Worm (Caenorhabditis elegans) whole organism, L1 larva: ENCODE data around the gene str-148.
"Not testable (repeated sequence)": the region's sequence is repeated elsewhere in the genome, so short reads cannot be mapped to it uniquely, and the experiment has no call there.

Source experiments
- C16A3.4 ChIP-seq: fragments of 150-350 bp; optimal IDR thresholded peaks from 2 replicates; lab custom pipeline; 2014; ENCODE audit warnings: missing biosample characterization, missing genetic modification characterization
- blmp-1 ChIP-seq: fragments of 150-350 bp; optimal IDR thresholded peaks from 2 replicates; lab custom pipeline; 2014; ENCODE audit warnings: missing biosample characterization, missing genetic modification characterization
- ceh-63 ChIP-seq: fragments of 200-800 bp; sonication (Bioruptor generic); optimal IDR thresholded peaks from 2 replicates; lab custom pipeline; 2018; ENCODE audit warnings: mild to moderate bottlenecking, missing genetic modification characterization, missing compliant biosample characterization
- dsc-1 ChIP-seq: sonication (generic microtip); optimal IDR thresholded peaks from 2 replicates; lab custom pipeline; 2016; ENCODE audit warnings: mild to moderate bottlenecking, missing genetic modification characterization, missing compliant biosample characterization
- efl-1 ChIP-seq, 4 experiments: fragments of 150-350 bp; optimal IDR thresholded peaks in 3 of 4; peaks in 1 of 4; 1 replicate in 1 of 4; 2 replicates in 3 of 4; lab custom pipeline; 2014; ENCODE audit warnings: missing biosample characterization in 2 of 4, missing genetic modification characterization in 2 of 4, missing genetic modification reagents in 2 of 4
- elt-2 ChIP-seq: sonication (generic microtip); optimal IDR thresholded peaks from 2 replicates; lab custom pipeline; 2016; ENCODE audit warnings: missing genetic modification characterization, mild to moderate bottlenecking, inconsistent platforms, missing compliant biosample characterization, missing genetic modification reagents
- elt-3 ChIP-seq, 6 experiments: fragments of 150-350 bp in 1 of 6; sonication (generic microtip); optimal IDR thresholded peaks; 2 replicates each; lab custom pipeline; 2017 to 2018; ENCODE audit warnings: missing biosample characterization in 6 of 6, missing genetic modification characterization in 6 of 6, inconsistent platforms in 1 of 6
- fkh-8 ChIP-seq: sonication (generic microtip); optimal IDR thresholded peaks from 2 replicates; lab custom pipeline; 2016; ENCODE audit warnings: mild to moderate bottlenecking, missing genetic modification characterization, missing compliant biosample characterization
- grh-1 ChIP-seq: fragments of 200-800 bp; sonication (Bioruptor generic); IDR thresholded peaks from 2 replicates; pipeline ENCODE4 v1.3.6; 2022; ENCODE audit warnings: missing genetic modification reagents, missing genetic modification characterization, missing compliant biosample characterization
- hlh-4 ChIP-seq: sonication (generic microtip); optimal IDR thresholded peaks from 2 replicates; lab custom pipeline; 2016; ENCODE audit warnings: mild to moderate bottlenecking, missing genetic modification characterization, missing compliant biosample characterization
- irx-1 ChIP-seq: sonication (generic microtip); optimal IDR thresholded peaks from 2 replicates; lab custom pipeline; 2016; ENCODE audit warnings: missing genetic modification characterization, missing compliant biosample characterization
- isw-1 ChIP-seq: fragments of 200-800 bp; sonication (Bioruptor generic); IDR thresholded peaks from 2 replicates; pipeline ENCODE4 v1.3.6; 2022; ENCODE audit warnings: missing genetic modification characterization, missing compliant biosample characterization
- jun-1 ChIP-seq: fragments of 150-350 bp; optimal IDR thresholded peaks from 2 replicates; lab custom pipeline; 2014; ENCODE audit warnings: missing biosample characterization, missing genetic modification reagents, missing genetic modification characterization
- lin-14 ChIP-seq: fragments of 200-800 bp; sonication (Bioruptor generic); optimal IDR thresholded peaks from 2 replicates; lab custom pipeline; 2018; ENCODE audit warnings: mild to moderate bottlenecking, missing genetic modification characterization, moderate library complexity, missing compliant biosample characterization
- lin-15B ChIP-seq: fragments of 150-350 bp; sonication (generic microtip); optimal IDR thresholded peaks from 3 replicates; lab custom pipeline; 2014; ENCODE audit warnings: missing biosample characterization, missing genetic modification characterization
- lin-35 ChIP-seq, 2 experiments: fragments of 150-350 bp; optimal IDR thresholded peaks; 2 replicates each; lab custom pipeline; 2014; ENCODE audit warnings: missing biosample characterization in 2 of 2, missing genetic modification characterization in 2 of 2, missing genetic modification reagents in 2 of 2
- lsy-2 ChIP-seq, 2 experiments: fragments of 150-350 bp; optimal IDR thresholded peaks; 2 replicates each; lab custom pipeline; 2014; ENCODE audit warnings: missing biosample characterization in 2 of 2, missing genetic modification characterization in 2 of 2
- mef-2 ChIP-seq: fragments of 150-350 bp; optimal IDR thresholded peaks from 2 replicates; lab custom pipeline; 2014; ENCODE audit warnings: missing biosample characterization, missing genetic modification characterization
- nhr-12 ChIP-seq: sonication (generic microtip); optimal IDR thresholded peaks from 2 replicates; lab custom pipeline; 2017; ENCODE audit warnings: missing biosample characterization, missing genetic modification characterization
- nhr-19 ChIP-seq: fragments of 200-800 bp; sonication (Bioruptor generic); conservative IDR thresholded peaks from 2 replicates; pipeline ENCODE4 v1.3.6; 2022; ENCODE audit warnings: missing genetic modification characterization, missing compliant biosample characterization
- nhr-20 ChIP-seq: sonication (generic microtip); optimal IDR thresholded peaks from 2 replicates; lab custom pipeline; 2016; ENCODE audit warnings: mild to moderate bottlenecking, missing genetic modification characterization, missing compliant biosample characterization
- nhr-237 ChIP-seq: fragments of 150-350 bp; optimal IDR thresholded peaks from 2 replicates; lab custom pipeline; 2014; ENCODE audit warnings: missing biosample characterization, missing genetic modification characterization
- nhr-47 ChIP-seq: sonication (generic microtip); optimal IDR thresholded peaks from 2 replicates; lab custom pipeline; 2016; ENCODE audit warnings: mild to moderate bottlenecking, missing genetic modification characterization, moderate library complexity, missing compliant biosample characterization
- nhr-71 ChIP-seq: sonication (generic microtip); optimal IDR thresholded peaks from 2 replicates; lab custom pipeline; 2016; ENCODE audit warnings: mild to moderate bottlenecking, missing genetic modification characterization, moderate library complexity, missing compliant biosample characterization
- nhr-76 ChIP-seq: sonication (generic microtip); optimal IDR thresholded peaks from 2 replicates; lab custom pipeline; 2017; ENCODE audit warnings: missing biosample characterization, missing genetic modification characterization
- nhr-90 ChIP-seq: sonication (generic microtip); optimal IDR thresholded peaks from 2 replicates; lab custom pipeline; 2016; ENCODE audit warnings: mild to moderate bottlenecking, missing genetic modification characterization, missing compliant biosample characterization; ENCODE audit not compliant: poor library complexity
- pqm-1 ChIP-seq: sonication (generic microtip); optimal IDR thresholded peaks from 3 replicates; lab custom pipeline; 2017; ENCODE audit warnings: missing biosample characterization, missing genetic modification characterization
- rnt-1 ChIP-seq: sonication (generic microtip); optimal IDR thresholded peaks from 2 replicates; lab custom pipeline; 2016; ENCODE audit warnings: mild to moderate bottlenecking, missing genetic modification characterization, moderate library complexity, missing compliant biosample characterization
- skn-1 ChIP-seq: fragments of 150-350 bp; optimal IDR thresholded peaks from 2 replicates; lab custom pipeline; 2014; ENCODE audit warnings: missing biosample characterization, missing genetic modification characterization
- snpc-4 ChIP-seq: fragments of 150-350 bp; optimal IDR thresholded peaks from 2 replicates; lab custom pipeline; 2014; ENCODE audit warnings: missing biosample characterization, missing genetic modification characterization
- snu-23 ChIP-seq: sonication (generic microtip); optimal IDR thresholded peaks from 2 replicates; lab custom pipeline; 2016; ENCODE audit warnings: missing genetic modification characterization, missing compliant biosample characterization
- sox-4 ChIP-seq: sonication (generic microtip); optimal IDR thresholded peaks from 2 replicates; lab custom pipeline; 2016; ENCODE audit warnings: missing genetic modification characterization, missing compliant biosample characterization
- sptf-1 ChIP-seq: fragments of 150-350 bp; optimal IDR thresholded peaks from 2 replicates; lab custom pipeline; 2014; ENCODE audit warnings: missing biosample characterization, missing genetic modification characterization
- tbx-2 ChIP-seq: sonication (generic microtip); optimal IDR thresholded peaks from 2 replicates; lab custom pipeline; 2016; ENCODE audit warnings: missing genetic modification characterization, missing compliant biosample characterization
- unc-130 ChIP-seq: fragments of 150-350 bp; optimal IDR thresholded peaks from 2 replicates; lab custom pipeline; 2017; ENCODE audit warnings: missing biosample characterization, missing genetic modification characterization, inconsistent platforms
- unc-98 ChIP-seq: fragments of 200-800 bp; sonication (Bioruptor generic); IDR thresholded peaks from 2 replicates; pipeline ENCODE4 v1.3.6; 2022; ENCODE audit warnings: missing genetic modification characterization, missing compliant biosample characterization
- vab-15 ChIP-seq: sonication (generic microtip); optimal IDR thresholded peaks from 2 replicates; lab custom pipeline; 2017; ENCODE audit warnings: missing genotype, mild to moderate bottlenecking, missing genetic modification characterization, missing compliant biosample characterization
- ztf-11 ChIP-seq, 2 experiments: sonication (generic microtip); optimal IDR thresholded peaks; 2 replicates each; lab custom pipeline; 2016 to 2017; ENCODE audit warnings: missing genetic modification characterization in 2 of 2, missing biosample characterization in 1 of 2, missing compliant biosample characterization in 1 of 2

The str-148 gene

DNA sequence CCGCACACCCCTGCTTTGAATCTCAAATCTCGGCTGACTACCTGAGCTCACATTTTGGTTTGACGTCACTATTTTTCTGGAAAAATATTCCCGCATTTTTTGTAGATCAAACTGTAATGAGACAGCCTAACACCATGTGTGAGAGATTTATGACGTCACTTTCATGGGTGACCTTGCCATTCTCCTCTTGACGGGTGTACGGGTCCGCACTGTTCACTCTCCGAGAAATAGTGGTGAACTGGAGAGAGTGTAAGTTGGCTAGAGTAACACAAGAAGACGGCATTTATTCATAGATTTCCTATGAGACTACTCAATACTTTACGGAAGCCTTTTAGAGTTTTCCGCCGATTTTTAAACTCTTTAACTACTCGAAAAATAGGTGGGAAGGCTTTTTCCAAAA is 8.9 kb downstream of the str-148 start, which contains the start of gene K02E7.7:
TSS of gene K02E7.7 (plus strand) at position 301 of the 400 bp plus-strand sequence.
- TF ChIP-seq sptf-1; mef-2 (tag; lab: Kevin White, UChicago); lin-35 (GFP tag; optimal IDR thresholded peaks at IDR 0.05; lab: Kevin White, UChicago): not testable (repeated sequence)

DNA sequence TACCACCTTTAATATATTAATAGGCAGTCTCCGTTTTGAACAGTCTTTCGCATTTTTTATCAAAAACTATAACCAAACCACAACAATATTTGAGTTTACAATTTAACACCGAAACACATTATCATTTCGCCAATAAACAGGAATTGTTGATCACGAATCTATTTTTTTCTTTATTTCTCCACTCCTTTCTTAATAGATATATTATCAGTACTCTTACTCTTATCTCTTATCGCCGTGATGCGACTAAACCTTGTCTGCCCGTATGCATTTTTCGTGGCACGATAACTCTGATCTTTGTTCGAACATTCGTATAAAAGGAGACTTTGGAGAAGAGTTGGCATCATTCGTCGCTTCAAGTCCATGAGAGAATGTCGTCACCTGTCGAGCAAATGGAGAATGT is 11.1 kb downstream of the str-148 start:
- TF ChIP-seq elt-2 (peak; percentile 99), pqm-1 (tag; lab: Kevin White, UChicago) (peak; percentile 2), nhr-20 (tag; lab: Kevin White, UChicago) (peak; percentile 45), tbx-2 (tag; lab: Kevin White, UChicago) (no peak), snpc-4 (tag; lab: Kevin White, UChicago) (no peak), ztf-11 (tag; optimal IDR thresholded peaks at IDR 0.05; lab: Kevin White, UChicago) (no peak), elt-3 (tag; optimal IDR thresholded peaks at IDR 0.05; lab: Kevin White, UChicago) (peak in 5 of 6 experiments; percentile 9 to 71 (median 41)), lin-14 (peak; percentile 46), efl-1 (optimal IDR thresholded peaks at IDR 0.05; lab: Kevin White, UChicago) (no peak), efl-1 (GFP tag; optimal IDR thresholded peaks at IDR 0.05 in 1 of 2; lab: Kevin White, UChicago) (no peak), nhr-71 (tag; lab: Kevin White, UChicago) (peak; percentile 51), nhr-90 (tag; lab: Kevin White, UChicago) (peak; percentile 3)
- TF ChIP-seq, all 84 proteins: peak for 7

DNA sequence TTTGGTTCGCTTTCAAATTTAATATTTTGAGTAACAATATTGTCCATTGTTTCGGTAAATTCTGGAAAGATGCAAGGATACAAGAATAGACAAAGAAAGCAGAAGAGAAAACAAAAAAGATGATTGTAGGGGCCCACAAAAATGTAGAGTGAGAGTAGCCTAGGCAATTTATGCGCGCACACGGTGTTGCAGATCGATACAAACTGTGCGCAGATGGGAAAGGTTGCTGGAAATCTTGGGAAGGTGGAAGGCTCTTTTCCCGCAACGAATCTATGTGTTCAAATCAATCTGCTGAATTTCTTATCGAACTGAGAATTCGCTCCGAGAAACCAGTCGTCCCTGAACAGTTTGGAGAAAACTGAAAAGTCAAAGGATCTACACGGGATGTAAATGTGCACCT is 14.9 kb downstream of the str-148 start, which contains the start of gene btb-10:
TSS of gene btb-10 (minus strand) at position 101 of the 400 bp plus-strand sequence.
- not testable (repeated sequence) for TF ChIP-seq rnt-1 (tag; lab: Kevin White, UChicago); nhr-47 (tag; lab: Kevin White, UChicago); elt-3 (tag; optimal IDR thresholded peaks at IDR 0.05; lab: Kevin White, UChicago)
- TF ChIP-seq, all 84 proteins: peak for 0; not testable (repeated sequence) for 84

DNA sequence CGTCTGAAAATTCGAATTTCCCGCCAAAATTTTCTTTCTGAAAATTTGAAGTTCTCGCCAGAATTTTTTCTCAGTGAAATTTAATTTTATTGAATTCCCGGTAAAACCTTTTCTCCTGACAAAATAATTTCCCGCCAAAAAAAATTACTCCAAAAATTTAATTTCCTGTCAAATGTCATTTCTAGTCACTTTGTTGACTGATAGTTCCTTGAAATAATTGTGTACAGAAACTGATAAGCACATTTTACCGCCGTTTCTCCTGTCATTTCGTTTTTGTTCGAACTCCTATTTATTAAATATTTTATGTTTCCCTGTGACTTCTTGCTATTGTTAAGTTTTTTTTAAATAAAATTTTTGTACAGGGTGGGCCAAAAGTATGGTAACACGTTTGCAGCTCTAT is 18.1 kb downstream of the str-148 start:
- TF ChIP-seq nhr-237 (tag; lab: Kevin White, UChicago) (no peak), snu-23 (GFP tag; lab: Kevin White, UChicago) (no peak), nhr-71 (tag; lab: Kevin White, UChicago) (no peak), unc-130 (tag; lab: Kevin White, UChicago) (no peak), C16A3.4 (tag; lab: Kevin White, UChicago) (no peak), fkh-8 (tag; lab: Kevin White, UChicago) (no peak), efl-1 (optimal IDR thresholded peaks at IDR 0.05; lab: Kevin White, UChicago) (no peak), efl-1 (GFP tag; optimal IDR thresholded peaks at IDR 0.05 in 1 of 2; lab: Kevin White, UChicago) (no peak), sox-4 (tag; lab: Kevin White, UChicago) (no peak), blmp-1 (tag; lab: Kevin White, UChicago) (no peak), isw-1 (no peak), irx-1 (tag; lab: Kevin White, UChicago) (no peak), hlh-4 (tag; lab: Kevin White, UChicago) (no peak), jun-1 (no peak), ceh-63 (GFP tag; lab: Kevin White, UChicago) (no peak), elt-3 (tag; optimal IDR thresholded peaks at IDR 0.05; lab: Kevin White, UChicago) (no peak), nhr-12 (no peak), dsc-1 (tag; lab: Kevin White, UChicago) (no peak)

DNA sequence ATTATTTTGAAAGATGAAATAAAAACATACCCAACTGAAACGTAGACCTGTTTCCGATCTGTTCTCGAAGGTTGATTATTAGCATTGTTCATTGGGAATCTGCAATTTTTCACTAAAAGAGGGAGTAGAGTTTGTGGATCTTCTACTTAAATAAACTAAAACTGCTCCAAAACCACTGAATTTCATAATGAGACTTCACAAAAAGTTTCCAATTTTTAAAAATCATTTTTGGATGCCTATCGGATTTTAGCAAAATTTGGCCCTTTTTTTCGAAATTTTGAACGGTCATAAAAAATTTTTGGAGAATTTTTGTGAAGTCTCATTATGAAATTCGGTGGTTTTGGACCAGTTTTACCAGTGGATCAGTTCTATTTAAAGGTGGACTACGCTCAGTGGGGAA is 21.1 kb downstream of the str-148 start, which contains the start of gene K02E7.10:
TSS of gene K02E7.10 (minus strand) at position 101 of the 400 bp plus-strand sequence.
- TF ChIP-seq lin-15B (tag; lab: Kevin White, UChicago) (no peak), nhr-19 (GFP tag; lab: Robert Waterston, UW) (no peak), nhr-90 (tag; lab: Kevin White, UChicago) (no peak), pqm-1 (tag; lab: Kevin White, UChicago) (no peak), elt-2 (no peak), isw-1 (no peak), grh-1 (no peak), skn-1 (tag; lab: Kevin White, UChicago) (no peak), vab-15 (no peak), unc-98 (no peak), nhr-76 (tag; lab: Kevin White, UChicago) (no peak), lsy-2 (tag; optimal IDR thresholded peaks at IDR 0.05; lab: Kevin White, UChicago) (no peak), nhr-47 (tag; lab: Kevin White, UChicago) (no peak)
